Fruit fly (Drosophila melanogaster): ENCODE results near the gene ERR.
A peak's percentile ranks its signal among the peaks of the same experiment; 100 is the strongest.

The ERR gene

DNA sequence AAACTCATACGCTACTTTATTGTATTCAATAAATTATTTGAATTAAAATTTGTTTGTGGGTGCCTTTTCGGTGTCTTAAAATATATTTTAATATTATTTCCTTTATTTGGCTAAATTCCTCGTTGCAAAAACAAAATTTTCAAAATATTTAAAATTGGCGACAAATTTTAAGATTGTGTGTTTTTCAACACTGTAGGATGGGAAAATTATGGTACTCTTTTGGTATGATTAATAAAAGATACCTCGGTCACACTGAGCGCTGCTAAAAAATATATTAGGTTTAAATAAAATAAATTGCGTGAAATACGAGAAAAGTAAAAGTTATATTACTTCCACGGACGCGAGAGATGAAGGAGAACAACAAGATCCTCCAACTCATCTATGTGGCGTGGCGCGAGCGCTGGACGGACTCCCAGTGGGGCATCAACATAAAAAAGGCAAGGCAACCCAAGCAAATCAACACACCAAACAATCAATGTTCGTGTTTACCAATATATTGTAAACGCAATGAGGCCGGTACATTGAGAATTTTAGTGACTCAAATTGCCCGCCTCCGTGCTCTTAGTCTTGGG is 4.7 kb upstream of the ERR start, which contains the start of gene MED24 (continued):
- TF ChIP-seq stwl (tag; optimal IDR thresholded peaks at IDR 0.05) (peak; percentile 82), Fer1 (GFP tag; optimal IDR thresholded peaks at IDR 0.05) (peak; percentile 9), CG14710 (tag; optimal IDR thresholded peaks at IDR 0.05) (peak; percentile 38)

DNA sequence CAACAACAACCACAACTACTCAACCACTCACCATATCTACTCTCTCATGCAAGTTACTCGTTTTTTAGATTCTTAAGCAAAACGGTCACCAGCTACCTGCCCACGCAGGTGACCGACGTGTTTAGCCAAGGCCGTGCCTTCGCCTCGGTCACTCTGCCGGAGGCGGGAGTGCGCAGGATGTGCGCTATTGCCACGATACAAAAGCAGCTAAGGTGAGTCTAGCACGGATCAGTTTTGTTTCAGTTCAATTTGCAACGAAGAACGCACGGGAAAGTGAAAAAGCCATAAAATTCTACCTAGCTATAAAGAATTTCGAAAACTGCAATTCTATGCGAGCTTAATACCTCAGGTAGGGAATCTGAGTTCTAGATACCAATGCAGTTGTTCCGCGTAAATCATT is 2.8 kb upstream of the ERR start:
- TF ChIP-seq Fer2 (tag; optimal IDR thresholded peaks at IDR 0.05) (no peak), tll (GFP tag; optimal IDR thresholded peaks at IDR 0.05) (peak in 1 of 2 experiments; percentile 98), Ets65A (GFP tag) (peak; percentile 72), zen (tag; optimal IDR thresholded peaks at IDR 0.05) (peak; percentile 41), CG8924 (tag; optimal IDR thresholded peaks at IDR 0.05) (no peak), lilli (GFP tag; optimal IDR thresholded peaks at IDR 0.05) (no peak), cad (GFP tag; optimal IDR thresholded peaks at IDR 0.05) (peak; percentile 76), onecut (GFP tag; IDR thresholded peaks at IDR 0.05) (no peak), Hmx (GFP tag; optimal IDR thresholded peaks at IDR 0.05) (no peak), tx (GFP tag; optimal IDR thresholded peaks at IDR 0.05) (no peak), CG4360 (GFP tag; IDR thresholded peaks at IDR 0.05) (0 out of 2 replicates have a peak, but pooled peaks have one; percentile 13), Atf-2 (GFP tag; optimal IDR thresholded peaks at IDR 0.05) (no peak), Hr78 (GFP tag; optimal IDR thresholded peaks at IDR 0.05) (no peak), CG15479 (GFP tag; optimal IDR thresholded peaks at IDR 0.05) (peak; percentile 96), Tbp (GFP tag; optimal IDR thresholded peaks at IDR 0.05) (no peak), Hand (GFP tag; optimal IDR thresholded peaks at IDR 0.05) (no peak), Gsc (GFP tag; IDR thresholded peaks at IDR 0.05) (no peak), slou (GFP tag; optimal IDR thresholded peaks at IDR 0.05) (no peak), pho (GFP tag; optimal IDR thresholded peaks at IDR 0.05) (no peak)

DNA sequence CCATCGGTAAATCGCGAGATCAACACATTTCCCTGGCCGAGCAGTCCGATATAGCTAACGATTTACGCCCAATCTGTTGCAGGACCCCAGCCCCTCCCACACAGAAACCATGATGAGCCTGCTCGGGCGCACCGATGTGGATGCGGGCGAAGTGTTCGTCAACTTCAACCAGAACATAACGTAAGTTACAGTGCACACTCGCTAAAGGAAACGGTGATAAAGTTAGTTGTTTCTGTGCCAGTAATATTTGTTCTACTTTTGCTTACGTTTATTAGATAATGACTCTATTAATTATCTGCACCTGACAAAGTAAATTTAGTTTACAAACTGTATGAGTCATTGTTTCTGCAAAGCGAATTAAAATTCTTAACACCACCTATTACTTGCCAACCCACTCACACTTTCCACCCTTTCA is 933 bp upstream of the ERR start:
- TF ChIP-seq Med (GFP tag) = peak; percentile 79
- no peak for TF ChIP-seq CG6272 (GFP tag; IDR thresholded peaks at IDR 0.05)
- peak; percentile 42; the same call in 1 of the 2 replicates for TF ChIP-seq CG32532 (GFP tag; IDR thresholded peaks at IDR 0.05)
- peak in 1 of 2 experiments; percentile 20 for TF ChIP-seq Pdp1 (GFP tag; optimal IDR thresholded peaks at IDR 0.05)
- TF ChIP-seq row (GFP tag; IDR thresholded peaks at IDR 0.05) = peak; percentile 34; the same call in 2 of the 3 replicates
- TF ChIP-seq Ets65A (GFP tag) = peak; percentile 46
- no peak for TF ChIP-seq D (optimal IDR thresholded peaks at IDR 0.05)
- TF ChIP-seq D (GFP tag; optimal IDR thresholded peaks at IDR 0.05) = no peak
- 0 out of 3 replicates have a peak, but pooled peaks have one; percentile 13 for TF ChIP-seq zfh1 (GFP tag; IDR thresholded peaks at IDR 0.05)
- TF ChIP-seq gro (GFP tag; optimal IDR thresholded peaks at IDR 0.05) = no peak
- 0 out of 3 replicates have a peak, but pooled peaks have one; percentile 32 for TF ChIP-seq Optix (GFP tag; IDR thresholded peaks at IDR 0.05)
- peak; percentile 21; the same call in 1 of the 2 replicates for TF ChIP-seq nerfin-2 (GFP tag; IDR thresholded peaks at IDR 0.05; ENCODE audit: partially characterized antibody)
- TF ChIP-seq dm (GFP tag; optimal IDR thresholded peaks at IDR 0.05) = no peak
- TF ChIP-seq CG9437 (GFP tag; optimal IDR thresholded peaks at IDR 0.05) = peak; percentile 94
- TF ChIP-seq hkb (optimal IDR thresholded peaks at IDR 0.05) = no peak
- peak; percentile 20; the same call in 1 of the 2 replicates for TF ChIP-seq hkb (GFP tag; IDR thresholded peaks at IDR 0.05)
- peak; percentile 87 for TF ChIP-seq grau (tag; optimal IDR thresholded peaks at IDR 0.05)
- TF ChIP-seq dysf (GFP tag; IDR thresholded peaks at IDR 0.05) = peak; percentile 33; the same call in 2 of the 3 replicates
- TF ChIP-seq CG2712 (tag; optimal IDR thresholded peaks at IDR 0.05) = no peak
- TF ChIP-seq Drgx (GFP tag; IDR thresholded peaks at IDR 0.05) = 0 out of 2 replicates have a peak, but pooled peaks have one; percentile 13
- no peak for TF ChIP-seq prd (optimal IDR thresholded peaks at IDR 0.05)
- TF ChIP-seq prd (GFP tag; IDR thresholded peaks at IDR 0.05) = no peak
- TF ChIP-seq sqz (GFP tag; optimal IDR thresholded peaks at IDR 0.05) = no peak
- no peak for TF ChIP-seq crc (GFP tag; optimal IDR thresholded peaks at IDR 0.05)

Measured in whole organism, embryonic.